Fruit fly (Drosophila melanogaster) Kc167 (cell line): ENCODE measurements around the gene cin.

ENCODE experiments used
- Myc ChIP-seq: fragments of >200 bp; optimal IDR thresholded peaks from 2 replicates; lab custom pipeline; 2017; ENCODE audit warnings: missing external identifiers
- Sin3A ChIP-seq: fragments of >200 bp; optimal IDR thresholded peaks from 2 replicates; lab custom pipeline; 2018; ENCODE audit warnings: missing external identifiers
- h ChIP-seq: fragments of >200 bp; optimal IDR thresholded peaks from 3 replicates; lab custom pipeline; 2018; ENCODE audit warnings: missing external identifiers
- insv ChIP-seq: fragments of >200 bp; optimal IDR thresholded peaks from 3 replicates; lab custom pipeline; 2018; ENCODE audit warnings: missing external identifiers
- psq ChIP-seq: fragments of >200 bp; optimal IDR thresholded peaks from 2 replicates; lab custom pipeline; 2017; ENCODE audit warnings: missing external identifiers
- ttk ChIP-seq: sonication (Bioruptor generic); optimal IDR thresholded peaks from 2 replicates; lab custom pipeline; 2017; ENCODE audit warnings: missing external identifiers

cin gene

dm6 chrX:278370-279096 is 23.1 kb downstream of the cin start:
- TF ChIP-seq Myc (no peak), Sin3A (no peak), h (no peak), insv (lab: Kevin White, UChicago) (no peak), ttk (lab: Kevin White, UChicago) (no peak), psq (no peak)

dm6 chrX:279097-279727 is 23.7 kb downstream of the cin start, which contains the start of the genes CG3777 and ewg:
Gene CG3777 (plus strand): TSS chrX:279703.
Gene ewg (minus strand): TSS chrX:279718.
- TF ChIP-seq Myc (no peak), insv (lab: Kevin White, UChicago) (no peak), psq (no peak), h (no peak)

dm6 chrX:293254-293653 is 37.8 kb downstream of the cin start:
- TF ChIP-seq ttk (lab: Kevin White, UChicago): no peak
- TF ChIP-seq insv (lab: Kevin White, UChicago): no peak
- TF ChIP-seq Sin3A: no peak
- TF ChIP-seq psq: no peak
- no peak for TF ChIP-seq Myc
- TF ChIP-seq h: no peak

dm6 chrX:294839-295238 is 39.4 kb downstream of the cin start, which contains the start of gene CG13375:
Gene CG13375 (minus strand): TSS chrX:294962.
- TF ChIP-seq Myc (no peak), h (no peak)

dm6 chrX:307384-307783 is 51.9 kb downstream of the cin start, which contains the start of gene CG12470:
Gene CG12470 (plus strand): TSS chrX:307684.
- TF ChIP-seq Myc (no peak), insv (lab: Kevin White, UChicago) (no peak), ttk (lab: Kevin White, UChicago) (no peak), h (no peak), Sin3A (no peak), psq (no peak)
